Fruit fly (Drosophila melanogaster): Measurements from ENCODE around the gene CG15429.

CG15429 gene

DNA sequence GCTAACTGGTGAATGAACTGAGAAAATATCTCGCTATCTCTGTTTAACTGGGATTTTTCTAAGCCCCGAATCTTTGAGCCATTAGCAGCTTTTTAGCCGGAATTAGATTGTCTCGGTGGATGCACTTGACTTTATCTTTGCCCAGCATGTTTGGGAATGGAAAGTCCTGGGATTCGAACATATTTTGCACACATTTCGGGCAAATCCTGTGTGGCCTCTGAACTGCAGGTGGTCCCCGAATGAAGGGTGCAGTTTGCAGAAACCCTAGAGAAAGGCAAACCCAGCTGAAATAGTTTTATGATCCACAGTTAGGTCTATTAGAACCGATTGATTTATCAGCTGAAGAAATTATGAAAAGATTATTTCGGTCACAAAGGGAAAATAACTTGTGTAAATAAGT is 13.9 kb downstream of the CG15429 start:
- no peak for TF ChIP-seq psq (optimal IDR thresholded peaks at IDR 0.05)

dm6 chr2L:4368553-4369268 is 15.9 kb downstream of the CG15429 start:
- no peak for TF ChIP-seq usp (GFP tag; optimal IDR thresholded peaks at IDR 0.05)
- no peak for TF ChIP-seq psq (optimal IDR thresholded peaks at IDR 0.05)
- no peak for TF ChIP-seq CG8478 (optimal IDR thresholded peaks at IDR 0.05)
- no peak for TF ChIP-seq Dll (optimal IDR thresholded peaks at IDR 0.05)
- TF ChIP-seq pan (optimal IDR thresholded peaks at IDR 0.05), result no peak
- TF ChIP-seq EcR (GFP tag; optimal IDR thresholded peaks at IDR 0.05), result no peak

DNA sequence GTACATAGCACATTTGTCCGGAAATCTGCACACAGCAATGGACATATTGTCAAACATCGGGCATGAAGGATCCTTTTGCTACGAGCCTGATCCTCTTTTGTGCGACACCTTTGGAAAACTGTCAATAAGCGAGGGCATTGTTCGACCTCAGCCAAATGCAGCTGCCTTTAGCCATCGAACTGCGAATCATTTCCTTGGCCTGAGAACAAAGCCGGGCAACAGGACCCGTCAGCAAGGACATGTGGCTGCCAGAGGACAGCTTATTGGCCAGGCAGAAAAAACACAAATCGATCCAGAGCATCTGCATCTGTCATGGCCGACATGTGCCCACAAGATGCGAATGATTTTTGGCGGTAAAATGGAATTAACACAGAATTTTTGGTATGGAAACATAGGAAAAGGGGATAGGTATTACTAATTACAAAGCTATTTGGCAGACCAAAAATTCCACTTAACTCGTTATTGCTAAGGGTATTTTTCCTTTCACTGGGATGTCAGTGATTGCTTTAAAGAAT is 17.3 kb downstream of the CG15429 start:
- no peak for TF ChIP-seq pan (optimal IDR thresholded peaks at IDR 0.05)
- no peak for TF ChIP-seq Dll (optimal IDR thresholded peaks at IDR 0.05)
- no peak for TF ChIP-seq psq (optimal IDR thresholded peaks at IDR 0.05)
- no peak for TF ChIP-seq CG8478 (optimal IDR thresholded peaks at IDR 0.05)
- TF ChIP-seq EcR (GFP tag; optimal IDR thresholded peaks at IDR 0.05), result no peak
- TF ChIP-seq usp (GFP tag; optimal IDR thresholded peaks at IDR 0.05), result no peak

DNA sequence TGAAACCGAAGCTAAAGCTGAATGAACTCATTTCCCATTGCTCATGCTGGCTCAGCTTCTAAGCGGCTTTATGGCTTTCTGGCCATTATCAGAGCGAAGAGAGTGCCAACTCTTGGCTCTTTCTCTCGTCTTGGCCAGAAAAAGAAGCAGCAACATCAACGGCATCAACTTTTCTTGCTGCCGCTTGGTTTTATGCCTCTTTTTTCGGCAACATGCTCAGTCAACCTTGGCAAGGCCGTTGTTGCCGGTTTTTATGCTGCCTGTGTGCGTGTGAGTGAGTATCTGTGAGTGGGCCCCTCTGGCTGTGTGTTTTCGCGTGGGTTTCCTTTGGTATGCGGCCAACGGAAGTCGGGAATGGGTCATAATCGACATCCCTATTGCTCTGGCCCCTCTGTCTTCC is 17.8 kb downstream of the CG15429 start:
- TF ChIP-seq Dll (optimal IDR thresholded peaks at IDR 0.05) (no peak), psq (optimal IDR thresholded peaks at IDR 0.05) (no peak), EcR (GFP tag; optimal IDR thresholded peaks at IDR 0.05) (no peak), CG8478 (optimal IDR thresholded peaks at IDR 0.05) (no peak), pan (optimal IDR thresholded peaks at IDR 0.05) (no peak), usp (GFP tag; optimal IDR thresholded peaks at IDR 0.05) (no peak)

DNA sequence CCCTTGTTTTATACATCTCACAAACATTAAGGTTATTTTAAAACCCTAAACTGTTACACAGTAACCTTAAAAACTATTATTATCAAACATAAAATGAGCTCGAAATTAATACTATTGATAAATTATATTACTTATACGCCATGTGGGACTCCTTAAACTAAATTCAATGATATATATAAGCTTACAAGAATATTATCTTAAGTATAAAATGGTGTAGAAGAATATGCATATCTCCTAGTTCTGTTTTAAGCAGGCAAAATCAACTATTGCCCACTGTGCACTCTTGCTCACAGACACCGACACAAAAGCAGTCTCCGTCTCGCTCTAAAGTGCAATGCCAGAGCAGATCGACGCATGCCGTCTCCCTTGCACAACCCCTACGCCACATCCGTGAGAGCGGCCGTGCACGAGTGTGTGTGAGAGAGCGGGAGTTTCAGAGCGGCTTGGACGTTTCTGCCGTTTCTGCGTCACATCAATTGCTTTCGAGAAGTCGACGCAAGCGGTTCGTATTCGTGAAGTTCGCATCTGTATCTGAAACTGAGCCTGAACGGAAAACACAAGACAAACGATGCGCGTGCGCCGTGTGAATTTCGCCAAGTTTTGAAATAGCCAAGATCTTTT is 18.9 kb downstream of the CG15429 start:
- TF ChIP-seq Dll (optimal IDR thresholded peaks at IDR 0.05), result peak; percentile 62
- no peak for TF ChIP-seq pan (optimal IDR thresholded peaks at IDR 0.05)
- peak; percentile 87 for TF ChIP-seq CG8478 (optimal IDR thresholded peaks at IDR 0.05)

- TF ChIP-seq CG8478 (optimal IDR thresholded peaks at IDR 0.05) (no peak), usp (GFP tag; optimal IDR thresholded peaks at IDR 0.05) (no peak), psq (optimal IDR thresholded peaks at IDR 0.05) (no peak), Dll (optimal IDR thresholded peaks at IDR 0.05) (no peak), EcR (GFP tag; optimal IDR thresholded peaks at IDR 0.05) (no peak), pan (optimal IDR thresholded peaks at IDR 0.05) (no peak)
These were observed 20.2 kb downstream of the CG15429 start for dm6 chr2L:4372802-4373570.

- TF ChIP-seq pan (optimal IDR thresholded peaks at IDR 0.05), result no peak
- no peak for TF ChIP-seq Dll (optimal IDR thresholded peaks at IDR 0.05)
These were observed 22.5 kb downstream of the CG15429 start for dm6 chr2L:4375035-4376009.

DNA sequence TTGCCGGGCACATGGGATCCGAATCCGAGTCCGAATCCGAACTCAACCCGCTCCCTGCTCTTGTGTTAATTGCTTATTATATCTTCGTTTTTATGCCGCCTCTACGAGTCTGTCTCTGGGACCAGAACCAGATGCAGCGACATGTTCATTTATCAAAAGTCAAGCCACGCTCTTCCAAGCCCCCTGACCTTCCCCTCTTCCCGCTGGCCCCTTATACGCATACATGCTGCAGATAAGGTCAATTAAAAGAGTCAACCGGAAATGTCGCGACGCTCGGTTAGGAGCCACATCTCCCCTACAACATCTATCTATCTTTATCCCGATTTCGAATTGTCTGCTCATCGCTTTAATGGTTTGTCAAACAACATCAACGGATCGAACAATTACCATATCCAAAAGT is 25.0 kb downstream of the CG15429 start:
- TF ChIP-seq usp (GFP tag; optimal IDR thresholded peaks at IDR 0.05), result no peak
- TF ChIP-seq psq (optimal IDR thresholded peaks at IDR 0.05), result no peak
- no peak for TF ChIP-seq pan (optimal IDR thresholded peaks at IDR 0.05)
- no peak for TF ChIP-seq CG8478 (optimal IDR thresholded peaks at IDR 0.05)
- no peak for TF ChIP-seq Dll (optimal IDR thresholded peaks at IDR 0.05)
- no peak for TF ChIP-seq EcR (GFP tag; optimal IDR thresholded peaks at IDR 0.05)

DNA sequence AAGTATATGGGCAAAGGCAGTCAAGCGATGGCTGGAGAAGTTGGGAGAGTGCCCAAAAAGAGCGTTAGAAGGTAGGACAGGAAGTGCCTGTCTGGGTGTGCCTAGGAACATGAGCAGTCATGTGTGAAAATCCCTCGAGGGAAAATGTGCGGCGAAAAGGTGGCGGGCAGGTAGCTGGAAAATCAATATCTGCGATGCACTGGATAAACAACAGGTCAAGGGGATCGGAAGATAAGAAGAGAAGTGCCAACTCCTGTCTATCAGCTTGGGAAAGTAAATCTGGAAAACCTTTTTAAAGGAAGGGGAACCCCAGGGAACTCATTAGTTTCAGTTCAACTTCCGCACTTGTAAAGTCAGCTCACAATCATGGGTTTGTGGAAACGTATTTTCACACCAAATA is 25.6 kb downstream of the CG15429 start:
- TF ChIP-seq CG8478 (optimal IDR thresholded peaks at IDR 0.05), result no peak
- no peak for TF ChIP-seq pan (optimal IDR thresholded peaks at IDR 0.05)
- no peak for TF ChIP-seq Dll (optimal IDR thresholded peaks at IDR 0.05)
- TF ChIP-seq psq (optimal IDR thresholded peaks at IDR 0.05), result no peak
- no peak for TF ChIP-seq EcR (GFP tag; optimal IDR thresholded peaks at IDR 0.05)
- TF ChIP-seq usp (GFP tag; optimal IDR thresholded peaks at IDR 0.05), result no peak

- TF ChIP-seq Dll (optimal IDR thresholded peaks at IDR 0.05), result no peak
These were observed 29.7 kb downstream of the CG15429 start, which contains the start of gene CG17612 for dm6 chr2L:4382522-4382921. TSS of gene CG17612 (minus strand) at chr2L:4382735.

DNA sequence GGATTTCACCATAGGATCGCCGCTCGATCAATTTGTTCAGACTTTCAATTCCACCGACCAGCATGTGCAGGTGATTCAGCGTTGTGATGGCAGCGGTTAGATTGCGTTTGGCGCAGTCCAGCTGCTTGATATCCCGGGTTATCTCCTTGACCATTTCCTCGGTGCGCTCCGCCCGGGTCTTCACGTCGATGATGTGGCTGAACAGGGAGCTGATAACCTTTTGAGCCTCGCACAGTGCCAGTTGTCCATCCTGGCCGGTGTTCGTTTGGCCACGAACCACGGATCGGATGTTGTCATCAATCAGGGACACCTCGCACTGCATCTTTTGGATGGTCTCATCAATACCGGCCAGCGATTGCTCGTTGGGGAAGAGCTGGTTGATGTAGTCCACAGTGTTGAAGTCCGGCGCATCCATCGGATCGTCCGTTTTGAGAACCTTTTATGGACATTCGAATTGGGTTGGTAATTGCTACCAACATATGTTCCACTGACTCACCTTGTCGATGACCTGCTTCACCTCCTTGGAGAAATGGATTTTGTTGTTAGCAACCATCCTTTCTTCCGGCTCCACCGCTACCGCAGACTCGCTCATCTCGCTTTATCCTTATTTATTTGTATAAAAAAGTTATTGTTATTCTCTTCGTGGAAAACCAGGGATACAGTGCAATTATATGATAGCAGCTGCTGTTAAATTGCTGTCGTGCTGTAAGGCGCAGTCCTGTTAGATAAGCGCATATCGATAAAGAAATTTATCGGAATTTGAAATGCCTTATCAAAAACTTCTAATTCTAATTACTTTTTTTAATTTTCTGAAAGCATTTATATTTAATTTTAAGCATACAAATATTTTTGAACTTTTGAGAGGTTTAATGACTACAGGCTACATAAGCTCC is 32.9 kb downstream of the CG15429 start, which contains the start of gene Vps53:
Vps53 (minus strand) TSS at position 676 of the 893 bp plus-strand sequence.
- TF ChIP-seq EcR (GFP tag; optimal IDR thresholded peaks at IDR 0.05), result no peak
- TF ChIP-seq pan (optimal IDR thresholded peaks at IDR 0.05), result no peak
